Worm (Caenorhabditis elegans) whole organism, late embryonic: ENCODE data around the gene srh-218.

Experiments used
- C08G9.2 ChIP-seq: sonication (generic microtip); optimal IDR thresholded peaks from 2 replicates; lab custom pipeline; 2016; ENCODE audit warnings: mild to moderate bottlenecking, missing genetic modification characterization, moderate library complexity, missing compliant biosample characterization
- Y22D7AL.16 ChIP-seq: sonication (generic microtip); optimal IDR thresholded peaks from 2 replicates; lab custom pipeline; 2016; ENCODE audit warnings: missing genetic modification characterization, missing compliant biosample characterization
- ahr-1 ChIP-seq: sonication (generic microtip); optimal IDR thresholded peaks from 2 replicates; lab custom pipeline; 2016; ENCODE audit warnings: missing genetic modification characterization, missing compliant biosample characterization
- ama-1 ChIP-seq: fragments of 150-350 bp; optimal IDR thresholded peaks from 2 replicates; lab custom pipeline; 2014
- ceh-14 ChIP-seq: sonication (generic microtip); optimal IDR thresholded peaks from 2 replicates; lab custom pipeline; 2016; ENCODE audit warnings: missing genotype, missing genetic modification characterization, missing compliant biosample characterization
- ceh-18 ChIP-seq: sonication (generic microtip); optimal IDR thresholded peaks from 2 replicates; lab custom pipeline; 2016; ENCODE audit warnings: missing genetic modification characterization, missing compliant biosample characterization
- ceh-19 ChIP-seq: fragments of 200-800 bp; sonication (Bioruptor generic); optimal IDR thresholded peaks from 2 replicates; lab custom pipeline; 2018; ENCODE audit warnings: mild to moderate bottlenecking, missing genetic modification characterization, missing compliant biosample characterization
- ceh-22 ChIP-seq: sonication (generic microtip); optimal IDR thresholded peaks from 2 replicates; lab custom pipeline; 2017; ENCODE audit warnings: missing biosample characterization, missing genetic modification characterization
- ceh-24 ChIP-seq: sonication (generic microtip); optimal IDR thresholded peaks from 2 replicates; lab custom pipeline; 2016; ENCODE audit warnings: mild to moderate bottlenecking, missing genetic modification characterization, missing compliant biosample characterization
- ceh-31 ChIP-seq: sonication (generic microtip); optimal IDR thresholded peaks from 2 replicates; lab custom pipeline; 2016; ENCODE audit warnings: missing genetic modification characterization, missing compliant biosample characterization
- ceh-45 ChIP-seq: fragments of 200-800 bp; sonication (Bioruptor generic); IDR thresholded peaks from 2 replicates; pipeline ENCODE4 v1.3.6; 2022; ENCODE audit warnings: missing genetic modification reagents, missing genetic modification characterization, missing compliant biosample characterization
- ceh-6 ChIP-seq: fragments of 200-800 bp; sonication (Bioruptor generic); optimal IDR thresholded peaks from 2 replicates; lab custom pipeline; 2018; ENCODE audit warnings: mild to moderate bottlenecking, missing genetic modification characterization, missing compliant biosample characterization
- ceh-9 ChIP-seq: sonication (generic microtip); optimal IDR thresholded peaks from 2 replicates; lab custom pipeline; 2016; ENCODE audit warnings: mild to moderate bottlenecking, missing genetic modification characterization, inconsistent platforms, missing compliant biosample characterization
- dmd-4 ChIP-seq: sonication (generic microtip); optimal IDR thresholded peaks from 2 replicates; lab custom pipeline; 2016; ENCODE audit warnings: borderline replicate concordance, missing genetic modification characterization, missing compliant biosample characterization
- elt-4 ChIP-seq: sonication (generic microtip); optimal IDR thresholded peaks from 2 replicates; lab custom pipeline; 2016; ENCODE audit warnings: missing genetic modification characterization, missing compliant biosample characterization
- ets-4 ChIP-seq: sonication (generic microtip); optimal IDR thresholded peaks from 2 replicates; lab custom pipeline; 2016; ENCODE audit warnings: missing genetic modification characterization, missing compliant biosample characterization
- eyg-1 ChIP-seq: sonication (generic microtip); optimal IDR thresholded peaks from 2 replicates; lab custom pipeline; 2016; ENCODE audit warnings: missing genotype, missing genetic modification characterization, missing compliant biosample characterization
- fax-1 ChIP-seq: sonication (generic microtip); optimal IDR thresholded peaks from 2 replicates; lab custom pipeline; 2016; ENCODE audit warnings: missing genotype, missing genetic modification characterization, missing compliant biosample characterization
- fkh-10 ChIP-seq: fragments of 150-350 bp; optimal IDR thresholded peaks from 2 replicates; lab custom pipeline; 2014; ENCODE audit warnings: missing biosample characterization, missing genetic modification reagents, missing genetic modification characterization
- hlh-6 ChIP-seq: sonication (generic microtip); optimal IDR thresholded peaks from 2 replicates; lab custom pipeline; 2016; ENCODE audit warnings: missing genotype, missing genetic modification characterization, missing compliant biosample characterization
- hlh-8 ChIP-seq: sonication (generic microtip); optimal IDR thresholded peaks from 2 replicates; lab custom pipeline; 2016; ENCODE audit warnings: missing genotype, missing genetic modification characterization, missing compliant biosample characterization
- lim-6 ChIP-seq: sonication (generic microtip); optimal IDR thresholded peaks from 2 replicates; lab custom pipeline; 2016; ENCODE audit warnings: missing genetic modification characterization, missing compliant biosample characterization
- lin-11 ChIP-seq: fragments of 200-800 bp; sonication (Bioruptor generic); optimal IDR thresholded peaks from 2 replicates; lab custom pipeline; 2018; ENCODE audit warnings: mild to moderate bottlenecking, missing genetic modification characterization, missing compliant biosample characterization
- madf-2 ChIP-seq: sonication (generic microtip); optimal IDR thresholded peaks from 2 replicates; lab custom pipeline; 2017; ENCODE audit warnings: missing genetic modification characterization, missing compliant biosample characterization
- nfya-1 ChIP-seq: sonication (generic microtip); optimal IDR thresholded peaks from 2 replicates; lab custom pipeline; 2017; ENCODE audit warnings: missing genetic modification characterization, mild to moderate bottlenecking, missing compliant biosample characterization, antibody characterized with exemption, moderate library complexity
- nhr-11 ChIP-seq: fragments of 150-350 bp; optimal IDR thresholded peaks from 2 replicates; lab custom pipeline; 2014; ENCODE audit warnings: missing biosample characterization, missing genetic modification characterization
- npax-4 ChIP-seq: sonication (generic microtip); optimal IDR thresholded peaks from 2 replicates; lab custom pipeline; 2016; ENCODE audit warnings: missing genetic modification characterization, missing compliant biosample characterization
- odd-2 ChIP-seq: sonication (generic microtip); optimal IDR thresholded peaks from 2 replicates; lab custom pipeline; 2017; ENCODE audit warnings: antibody characterized with exemption, mild to moderate bottlenecking, missing genetic modification characterization, missing compliant biosample characterization
- pax-1 ChIP-seq: fragments of 150-350 bp; optimal IDR thresholded peaks from 2 replicates; lab custom pipeline; 2014; ENCODE audit warnings: missing biosample characterization, missing genetic modification characterization
- pha-4 ChIP-seq: fragments of 150-350 bp; optimal IDR thresholded peaks from 2 replicates; lab custom pipeline; 2018; ENCODE audit warnings: missing biosample characterization, missing genetic modification reagents, missing genetic modification characterization
- pros-1 ChIP-seq: fragments of 150-350 bp; optimal IDR thresholded peaks from 2 replicates; lab custom pipeline; 2014; ENCODE audit warnings: missing biosample characterization, missing genetic modification reagents, missing genetic modification characterization
- ref-2 ChIP-seq: sonication (generic microtip); optimal IDR thresholded peaks from 2 replicates; lab custom pipeline; 2016; ENCODE audit warnings: missing genetic modification characterization, missing compliant biosample characterization
- rnt-1 ChIP-seq: sonication (generic microtip); optimal IDR thresholded peaks from 2 replicates; lab custom pipeline; 2016; ENCODE audit warnings: missing genetic modification characterization, missing compliant biosample characterization
- sdc-2 ChIP-seq: sonication (generic microtip); optimal IDR thresholded peaks from 2 replicates; lab custom pipeline; 2016; ENCODE audit warnings: missing genotype, missing genetic modification characterization, missing compliant biosample characterization
- sox-2 ChIP-seq: fragments of 200-800 bp; sonication (Bioruptor generic); IDR thresholded peaks from 2 replicates; pipeline ENCODE4 v1.3.6; 2022; ENCODE audit warnings: missing genetic modification reagents, missing genetic modification characterization, missing compliant biosample characterization
- sox-4 ChIP-seq: sonication (generic microtip); optimal IDR thresholded peaks from 2 replicates; lab custom pipeline; 2017; ENCODE audit warnings: mild to moderate bottlenecking, missing genetic modification characterization, inconsistent platforms, missing compliant biosample characterization
- tbx-2 ChIP-seq: sonication (generic microtip); optimal IDR thresholded peaks from 2 replicates; lab custom pipeline; 2016; ENCODE audit warnings: missing genetic modification characterization, missing compliant biosample characterization
- tbx-7 ChIP-seq: sonication (generic microtip); optimal IDR thresholded peaks from 2 replicates; lab custom pipeline; 2016; ENCODE audit warnings: missing genotype, missing genetic modification characterization, missing compliant biosample characterization
- ttx-3 ChIP-seq: sonication (generic microtip); optimal IDR thresholded peaks from 2 replicates; lab custom pipeline; 2016; ENCODE audit warnings: missing genetic modification reagents, missing genetic modification characterization, missing compliant biosample characterization
- unc-3 ChIP-seq, 2 experiments: fragments of 200-800 bp in 1 of 2; sonication (Bioruptor generic) in 1 of 2; sonication (generic microtip) in 1 of 2; conservative IDR thresholded peaks in 1 of 2; optimal IDR thresholded peaks in 1 of 2; 2 replicates each; pipeline versions ENCODE4 v1.3.6 to Lab custom; 2016 to 2022; ENCODE audit warnings: missing compliant biosample characterization in 2 of 2, missing genetic modification characterization in 2 of 2, missing genetic modification reagents in 1 of 2
- unc-55 ChIP-seq: sonication (generic microtip); optimal IDR thresholded peaks from 2 replicates; lab custom pipeline; 2017; ENCODE audit warnings: missing biosample characterization, missing genetic modification reagents, missing genetic modification characterization
- zip-5 ChIP-seq: sonication (generic microtip); optimal IDR thresholded peaks from 2 replicates; lab custom pipeline; 2016; ENCODE audit warnings: missing genetic modification characterization, missing compliant biosample characterization
- ztf-16 ChIP-seq: sonication (generic microtip); optimal IDR thresholded peaks from 2 replicates; lab custom pipeline; 2017; ENCODE audit warnings: missing genetic modification characterization, missing compliant biosample characterization

Gene srh-218

ce11 chrV:15466017-15466416 lies 27.8 kb upstream of the srh-218 start:
- TF ChIP-seq sdc-2 (no peak), ceh-22 (tag; lab: Kevin White, UChicago) (no peak), ref-2 (tag; lab: Kevin White, UChicago) (no peak), ahr-1 (tag; lab: Kevin White, UChicago) (no peak), ceh-18 (tag; lab: Kevin White, UChicago) (no peak), fax-1 (no peak), hlh-8 (no peak), nhr-11 (tag; lab: Kevin White, UChicago) (no peak), odd-2 (tag; lab: Kevin White, UChicago) (no peak), Y22D7AL.16 (no peak), lim-6 (tag; lab: Kevin White, UChicago) (no peak), ceh-6 (GFP tag; lab: Kevin White, UChicago) (no peak), sox-4 (no peak), rnt-1 (tag; lab: Kevin White, UChicago) (no peak), zip-5 (tag; lab: Kevin White, UChicago) (no peak), pros-1 (tag; lab: Kevin White, UChicago) (no peak), pha-4 (tag; lab: Kevin White, UChicago) (no peak), lin-11 (tag; lab: Kevin White, UChicago) (no peak)

- TF ChIP-seq madf-2 (tag; lab: Kevin White, UChicago) (no peak), sox-2 (GFP tag; lab: Robert Waterston, UW) (no peak), ceh-19 (GFP tag; lab: Kevin White, UChicago) (no peak), rnt-1 (tag; lab: Kevin White, UChicago) (no peak), ceh-14 (tag; lab: Kevin White, UChicago) (no peak), sdc-2 (no peak), ceh-24 (tag; lab: Kevin White, UChicago) (no peak), fax-1 (no peak), npax-4 (tag; lab: Kevin White, UChicago) (no peak), ceh-9 (tag; lab: Kevin White, UChicago) (no peak), Y22D7AL.16 (no peak), nfya-1 (tag; lab: Kevin White, UChicago) (no peak), ztf-16 (tag; lab: Kevin White, UChicago) (no peak), hlh-6 (tag; lab: Kevin White, UChicago) (no peak), tbx-2 (tag; lab: Kevin White, UChicago) (no peak), unc-3 (GFP tag; conservative IDR thresholded peaks at IDR 0.05; lab: Robert Waterston, UW) (no peak), unc-3 (tag; optimal IDR thresholded peaks at IDR 0.05; lab: Kevin White, UChicago) (no peak), ceh-22 (tag; lab: Kevin White, UChicago) (no peak), ceh-6 (GFP tag; lab: Kevin White, UChicago) (no peak)
Measured at ce11 chrV:15466719-15467118, 27.1 kb upstream of the srh-218 start.

- TF ChIP-seq pros-1 (tag; lab: Kevin White, UChicago) (no peak), ceh-9 (tag; lab: Kevin White, UChicago) (no peak), elt-4 (tag; lab: Kevin White, UChicago) (no peak), C08G9.2 (no peak), madf-2 (tag; lab: Kevin White, UChicago) (no peak), eyg-1 (tag; lab: Kevin White, UChicago) (no peak), ama-1 (lab: Kevin White, UChicago) (no peak), nfya-1 (tag; lab: Kevin White, UChicago) (no peak), pax-1 (tag; lab: Kevin White, UChicago) (no peak), ceh-31 (tag; lab: Kevin White, UChicago) (no peak), fkh-10 (GFP tag; lab: Kevin White, UChicago) (no peak)
Measured at ce11 chrV:15471029-15471428, 22.8 kb upstream of the srh-218 start, which contains the start of gene dpf-1. dpf-1 (plus strand) TSS chrV:15471329.

ce11 chrV:15478597-15478996 lies 15.2 kb upstream of the srh-218 start, which contains the start of gene C06B8.2:
C06B8.2 (minus strand) TSS chrV:15478749.
- TF ChIP-seq ets-4 (tag; lab: Kevin White, UChicago) (no peak), fax-1 (no peak), ceh-19 (GFP tag; lab: Kevin White, UChicago) (no peak), hlh-8 (no peak), lim-6 (tag; lab: Kevin White, UChicago) (no peak), sox-2 (GFP tag; lab: Robert Waterston, UW) (no peak), nfya-1 (tag; lab: Kevin White, UChicago) (no peak), ceh-45 (GFP tag; lab: Robert Waterston, UW) (no peak), unc-55 (GFP tag; lab: Kevin White, UChicago) (no peak), ahr-1 (tag; lab: Kevin White, UChicago) (no peak), ttx-3 (tag; lab: Kevin White, UChicago) (no peak), ztf-16 (tag; lab: Kevin White, UChicago) (no peak), ref-2 (tag; lab: Kevin White, UChicago) (no peak), ceh-9 (tag; lab: Kevin White, UChicago) (no peak), tbx-7 (tag; lab: Kevin White, UChicago) (no peak), ceh-24 (tag; lab: Kevin White, UChicago) (no peak), pros-1 (tag; lab: Kevin White, UChicago) (no peak), dmd-4 (no peak)
